Fruit fly (Drosophila melanogaster) whole organism, prepupa: ENCODE data around the gene RhoGAP5A.

Experiments
- CG10631 ChIP-seq: fragments of 200-800 bp; sonication (Bioruptor generic); optimal IDR thresholded peaks from 2 replicates; lab custom pipeline; 2016; ENCODE audit warnings: missing biosample characterization, missing genetic modification characterization
- CG11294 ChIP-seq: fragments of 200-800 bp; sonication (Bioruptor generic); IDR thresholded peaks from 2 replicates; pipeline ENCODE4 v1.3.6; 2022; ENCODE audit warnings: missing biosample characterization, missing genetic modification characterization
- CG11762 ChIP-seq: fragments of 200-800 bp; sonication (Bioruptor generic); optimal IDR thresholded peaks from 3 replicates; lab custom pipeline; 2016; ENCODE audit warnings: missing biosample characterization, missing genetic modification characterization; ENCODE audit not compliant: insufficient read depth
- CG11902 ChIP-seq: fragments of 200-800 bp; sonication (Bioruptor generic); optimal IDR thresholded peaks from 3 replicates; lab custom pipeline; 2016; ENCODE audit warnings: missing biosample characterization, missing genetic modification characterization
- CG16779 ChIP-seq: fragments of 200-800 bp; sonication (Bioruptor generic); optimal IDR thresholded peaks from 3 replicates; lab custom pipeline; 2017; ENCODE audit warnings: missing biosample characterization, mild to moderate bottlenecking, missing genetic modification characterization
- CG31627 ChIP-seq: fragments of 200-800 bp; sonication (Bioruptor generic); optimal IDR thresholded peaks from 3 replicates; lab custom pipeline; 2016; ENCODE audit warnings: missing biosample characterization, missing genetic modification characterization
- CG4318 ChIP-seq: fragments of 200-800 bp; sonication (Bioruptor generic); optimal IDR thresholded peaks from 3 replicates; lab custom pipeline; 2017; ENCODE audit warnings: missing biosample characterization, mild to moderate bottlenecking, missing genetic modification characterization
- CG6163 ChIP-seq: fragments of 200-800 bp; sonication (Bioruptor generic); IDR thresholded peaks from 3 replicates; pipeline ENCODE4 v1.3.6; 2022; ENCODE audit warnings: missing biosample characterization, missing genetic modification characterization
- CG6792 ChIP-seq: fragments of 200-800 bp; sonication (Bioruptor generic); optimal IDR thresholded peaks from 3 replicates; lab custom pipeline; 2016; ENCODE audit warnings: missing biosample characterization, missing genetic modification characterization
- CG6854 ChIP-seq: fragments of 200-800 bp; sonication (Bioruptor generic); optimal IDR thresholded peaks from 2 replicates; lab custom pipeline; 2017; ENCODE audit warnings: missing biosample characterization, mild to moderate bottlenecking, missing genetic modification characterization
- CG7368 ChIP-seq: fragments of 200-800 bp; sonication (Bioruptor generic); optimal IDR thresholded peaks from 3 replicates; lab custom pipeline; 2016; ENCODE audit warnings: missing biosample characterization, missing genetic modification characterization
- CG8319 ChIP-seq: fragments of 200-800 bp; sonication (Bioruptor generic); optimal IDR thresholded peaks from 3 replicates; lab custom pipeline; 2016; ENCODE audit warnings: missing biosample characterization, missing genetic modification characterization
- Eip75B ChIP-seq: fragments of 200-800 bp; sonication (Bioruptor generic); optimal IDR thresholded peaks from 3 replicates; lab custom pipeline; 2016; ENCODE audit warnings: missing biosample characterization, missing genetic modification characterization
- Eip78C ChIP-seq: fragments of 200-800 bp; sonication (Bioruptor generic); peaks from one replicate; lab custom pipeline; 2016; ENCODE audit warnings: missing biosample characterization, missing genetic modification characterization
- Eip93F ChIP-seq: fragments of 200-800 bp; sonication (Bioruptor generic); optimal IDR thresholded peaks from 2 replicates; lab custom pipeline; 2016; ENCODE audit warnings: missing biosample characterization, mild to moderate bottlenecking, missing genetic modification characterization
- Gug ChIP-seq: fragments of 200-800 bp; sonication (Bioruptor generic); IDR thresholded peaks from 2 replicates; pipeline ENCODE4 v1.3.6; 2022; ENCODE audit warnings: missing biosample characterization, missing genetic modification characterization
- Lpt ChIP-seq: fragments of 200-800 bp; sonication (Bioruptor generic); optimal IDR thresholded peaks from 3 replicates; lab custom pipeline; 2016; ENCODE audit warnings: missing biosample characterization, missing genetic modification characterization
- Smox ChIP-seq: fragments of 200-800 bp; sonication (Bioruptor generic); optimal IDR thresholded peaks from 3 replicates; lab custom pipeline; 2016; ENCODE audit warnings: missing biosample characterization, missing genetic modification characterization
- Sox102F ChIP-seq: fragments of 200-800 bp; sonication (Bioruptor generic); optimal IDR thresholded peaks from 2 replicates; lab custom pipeline; 2016; ENCODE audit warnings: missing biosample characterization, mild to moderate bottlenecking, missing genetic modification characterization
- dac ChIP-seq: fragments of 200-800 bp; sonication (Bioruptor generic); optimal IDR thresholded peaks from 2 replicates; lab custom pipeline; 2017; ENCODE audit warnings: missing biosample characterization, mild to moderate bottlenecking, missing genetic modification characterization
- dsx ChIP-seq: fragments of 200-800 bp; optimal IDR thresholded peaks from 3 replicates; lab custom pipeline; 2019; ENCODE audit warnings: missing biosample characterization, mild to moderate bottlenecking, missing genetic modification characterization, moderate library complexity; ENCODE audit not compliant: poor library complexity, severe bottlenecking
- eg ChIP-seq: fragments of 200-800 bp; sonication (Bioruptor generic); IDR thresholded peaks from 3 replicates; pipeline ENCODE4 v1.3.6; 2022; ENCODE audit warnings: missing biosample characterization, missing genetic modification characterization
- esn ChIP-seq: fragments of 200-800 bp; sonication (Bioruptor generic); optimal IDR thresholded peaks from 2 replicates; lab custom pipeline; 2016; ENCODE audit warnings: missing biosample characterization, mild to moderate bottlenecking, missing genetic modification characterization, moderate library complexity
- fd85E ChIP-seq: fragments of 200-800 bp; sonication (Bioruptor generic); optimal IDR thresholded peaks from 3 replicates; lab custom pipeline; 2016; ENCODE audit warnings: missing biosample characterization, missing genetic modification characterization
- fkh ChIP-seq: fragments of 200-800 bp; sonication (Bioruptor generic); optimal IDR thresholded peaks from 3 replicates; lab custom pipeline; 2017; ENCODE audit warnings: missing biosample characterization, mild to moderate bottlenecking, missing genetic modification characterization, moderate library complexity
- lz ChIP-seq: fragments of 200-800 bp; sonication (Bioruptor generic); optimal IDR thresholded peaks from 3 replicates; lab custom pipeline; 2016; ENCODE audit warnings: missing biosample characterization, missing genetic modification characterization
- pdm3 ChIP-seq: fragments of 200-800 bp; sonication (Bioruptor generic); optimal IDR thresholded peaks from 3 replicates; lab custom pipeline; 2016; ENCODE audit warnings: missing biosample characterization, missing genetic modification characterization
- salr ChIP-seq, 2 experiments: fragments of 200-800 bp; sonication (Bioruptor generic); optimal IDR thresholded peaks; 3 replicates each; lab custom pipeline; 2016 to 2018; ENCODE audit warnings: missing biosample characterization in 2 of 2, missing genetic modification characterization in 2 of 2, mild to moderate bottlenecking in 1 of 2
- spab ChIP-seq: fragments of 200-800 bp; sonication (Bioruptor generic); optimal IDR thresholded peaks from 2 replicates; lab custom pipeline; 2017; ENCODE audit warnings: missing biosample characterization, mild to moderate bottlenecking, missing genetic modification characterization, missing genetic modification reagents
- svp ChIP-seq: fragments of 200-800 bp; sonication (Bioruptor generic); peaks from one replicate; lab custom pipeline; 2016; ENCODE audit warnings: missing biosample characterization, missing genetic modification characterization

The RhoGAP5A gene

dm6 chrX:5638588-5638987 is 20.0 kb upstream of the RhoGAP5A start (continued):
- TF ChIP-seq CG11294 (GFP tag; lab: Robert Waterston, UW) (peak; percentile 33; the same call in 1 of the 2 replicates), CG10631 (GFP tag; lab: Kevin White, UChicago) (peak; percentile 10), spab (GFP tag; lab: Kevin White, UChicago) (no peak), pdm3 (GFP tag; lab: Kevin White, UChicago) (peak; percentile 33), dac (GFP tag; lab: Kevin White, UChicago) (no peak), CG31627 (GFP tag; lab: Kevin White, UChicago) (peak; percentile 24), Gug (GFP tag; lab: Robert Waterston, UW) (peak; percentile 64), CG16779 (tag; lab: Kevin White, UChicago) (no peak), svp (peak; percentile 68), fd85E (GFP tag; lab: Kevin White, UChicago) (no peak), Sox102F (GFP tag; lab: Kevin White, UChicago) (peak; percentile 11), lz (GFP tag; lab: Kevin White, UChicago) (peak; percentile 22), CG4318 (GFP tag; lab: Kevin White, UChicago) (no peak), CG11762 (GFP tag; lab: Kevin White, UChicago) (no peak), Lpt (GFP tag; lab: Kevin White, UChicago) (no peak), Eip75B (GFP tag; lab: Kevin White, UChicago) (no peak)

- no peak for TF ChIP-seq fd85E (GFP tag; lab: Kevin White, UChicago)
- no peak for TF ChIP-seq CG31627 (GFP tag; lab: Kevin White, UChicago)
- TF ChIP-seq CG6792 (GFP tag; lab: Kevin White, UChicago): no peak
- no peak for TF ChIP-seq pdm3 (GFP tag; lab: Kevin White, UChicago)
- TF ChIP-seq CG7368: no peak
- TF ChIP-seq dsx (GFP tag; lab: Kevin White, UChicago): no peak
Observed at dm6 chrX:5637543-5637942, 18.9 kb upstream of the RhoGAP5A start.

dm6 chrX:5636529-5637099 is 18.0 kb upstream of the RhoGAP5A start:
- no peak for TF ChIP-seq CG11294 (GFP tag; lab: Robert Waterston, UW)
- TF ChIP-seq salr (GFP tag; optimal IDR thresholded peaks at IDR 0.05; lab: Kevin White, UChicago): no peak
- TF ChIP-seq CG8319 (GFP tag; lab: Kevin White, UChicago): no peak
- no peak for TF ChIP-seq CG7368
- no peak for TF ChIP-seq Smox
- TF ChIP-seq CG16779 (tag; lab: Kevin White, UChicago): no peak
- TF ChIP-seq Eip93F (GFP tag; lab: Kevin White, UChicago): no peak

- 0 out of 3 replicates have a peak, but pooled peaks have one; percentile 31 for TF ChIP-seq CG6163 (GFP tag; lab: Robert Waterston, UW)
- peak; percentile 56; the same call in 2 of the 3 replicates for TF ChIP-seq eg (GFP tag; lab: Robert Waterston, UW)
- peak; percentile 43 for TF ChIP-seq Eip78C
- TF ChIP-seq CG11902: no peak
- TF ChIP-seq, all 60 proteins: peak for 3
Observed at dm6 chrX:5634714-5635113, 16.1 kb upstream of the RhoGAP5A start.

dm6 chrX:5621893-5622803 is 3.5 kb upstream of the RhoGAP5A start, which contains the start of the genes Mlc-c and Pop1:
Mlc-c (minus strand) TSS chrX:5622539.
Pop1 (plus strand) TSS chrX:5622648.
- TF ChIP-seq svp: peak; percentile 89
- TF ChIP-seq CG7368: no peak
- no peak for TF ChIP-seq CG11762 (GFP tag; lab: Kevin White, UChicago)
- TF ChIP-seq CG6854: peak; percentile 9
- peak; percentile 77 for TF ChIP-seq fkh
- no peak for TF ChIP-seq esn (GFP tag; lab: Kevin White, UChicago)
